Fruit fly (Drosophila melanogaster) whole organism, wandering third instar larva: ENCODE data around the gene CG3434.
A peak's percentile ranks its signal among the peaks of the same experiment; 100 is the strongest.

Experiments
- CG9705 ChIP-seq: fragments of 200-800 bp; sonication (Bioruptor generic); optimal IDR thresholded peaks from 2 replicates; lab custom pipeline; 2018; ENCODE audit warnings: missing biosample characterization, mild to moderate bottlenecking, missing genetic modification characterization
- Dfd ChIP-seq: fragments of >200 bp; optimal IDR thresholded peaks from 2 replicates; lab custom pipeline; 2017; ENCODE audit warnings: missing biosample characterization, missing genetic modification characterization
- Dif ChIP-seq: fragments of 200-275, 200-300 bp; sonication (Bioruptor generic); optimal IDR thresholded peaks from 2 replicates; lab custom pipeline; 2018; ENCODE audit warnings: missing biosample characterization, missing genetic modification characterization; ENCODE audit not compliant: partially characterized antibody
- Mio ChIP-seq: sonication (Bioruptor generic); optimal IDR thresholded peaks from 2 replicates; lab custom pipeline; 2016; ENCODE audit warnings: missing biosample characterization, missing genetic modification characterization
- Myc ChIP-seq: fragments of >200 bp; optimal IDR thresholded peaks from 2 replicates; lab custom pipeline; 2017
- N ChIP-seq: fragments of >200 bp; optimal IDR thresholded peaks from 2 replicates; lab custom pipeline; 2018; ENCODE audit warnings: missing biosample characterization, missing external identifiers, missing genetic modification characterization
- br ChIP-seq: fragments of 200-800 bp; sonication (Bioruptor generic); optimal IDR thresholded peaks from 2 replicates; lab custom pipeline; 2016; ENCODE audit warnings: missing biosample characterization, missing genetic modification characterization
- brk ChIP-seq: fragments of 200-800 bp; sonication (Bioruptor generic); optimal IDR thresholded peaks from 2 replicates; lab custom pipeline; 2016; ENCODE audit warnings: missing biosample characterization, mild to moderate bottlenecking, missing genetic modification characterization
- dl ChIP-seq, 2 experiments: fragments of 175-275, 200-275 bp in 1 of 2; fragments of 200-275 bp in 1 of 2; sonication (Bioruptor generic); optimal IDR thresholded peaks; lab custom pipeline; 2018; ENCODE audit warnings: mild to moderate bottlenecking in 2 of 2, missing biosample characterization in 2 of 2, missing genetic modification characterization in 2 of 2, moderate library complexity in 2 of 2; ENCODE audit not compliant: partially characterized antibody in 2 of 2, insufficient read depth in 1 of 2
- fru ChIP-seq: fragments of 200-800 bp; sonication (Bioruptor generic); optimal IDR thresholded peaks from 3 replicates; lab custom pipeline; 2016; ENCODE audit warnings: missing biosample characterization, mild to moderate bottlenecking, missing genetic modification characterization
- h ChIP-seq: fragments of 200-800 bp; sonication (Bioruptor generic); optimal IDR thresholded peaks from 3 replicates; lab custom pipeline; 2016; ENCODE audit warnings: missing biosample characterization, mild to moderate bottlenecking, missing genetic modification characterization
- sv ChIP-seq: fragments of 200-800 bp; sonication (Bioruptor generic); optimal IDR thresholded peaks from 3 replicates; lab custom pipeline; 2016; ENCODE audit warnings: missing biosample characterization, missing genetic modification characterization

DNA sequence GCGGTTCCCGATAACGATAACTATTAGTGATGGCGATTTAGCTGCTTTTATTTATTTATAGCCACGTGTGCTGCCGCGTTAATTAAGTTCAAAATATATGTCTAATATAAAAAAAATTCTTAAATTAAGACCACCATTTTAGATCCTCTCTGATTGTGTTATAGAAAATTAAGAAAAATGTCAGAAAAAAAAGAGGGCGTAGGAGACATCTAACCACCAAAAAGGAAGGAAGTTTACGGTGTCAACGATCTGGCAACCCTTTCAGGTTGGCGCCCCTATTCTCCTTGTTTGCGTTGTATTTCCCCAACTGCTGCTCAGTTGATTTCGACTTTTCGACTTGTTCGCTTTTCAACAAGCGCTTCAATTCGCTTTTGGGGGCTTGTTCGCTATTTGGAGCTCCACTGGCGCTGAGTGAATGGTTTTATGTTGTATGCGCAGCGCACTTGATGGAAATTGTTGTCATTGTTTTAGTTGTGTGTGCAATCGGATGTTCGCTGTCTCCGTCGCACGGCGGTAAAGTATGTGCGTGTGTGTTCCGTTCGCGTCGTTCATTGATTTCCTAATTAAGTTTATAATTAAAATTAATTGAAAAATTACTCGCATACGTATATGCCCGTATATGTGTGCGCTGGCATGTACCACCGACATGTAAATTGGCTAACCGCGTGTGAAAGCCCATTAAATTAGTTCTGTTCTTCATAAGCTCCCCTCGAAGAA is at the start of gene CG3434, which contains the start of gene CG44838:
- no peak for TF ChIP-seq Dfd (GFP tag; lab: Kevin White, UChicago)
- TF ChIP-seq brk, result peak; percentile 57
- peak; percentile 61 for TF ChIP-seq CG9705 (GFP tag; lab: Kevin White, UChicago)
- peak; percentile 92 for TF ChIP-seq Myc
- TF ChIP-seq N (GFP tag; lab: Kevin White, UChicago), result no peak
- TF ChIP-seq fru, result peak; percentile 77
- TF ChIP-seq sv, result peak; percentile 84
- TF ChIP-seq br (GFP tag; lab: Kevin White, UChicago), result peak; percentile 77
- peak; percentile 89 for TF ChIP-seq h
- TF ChIP-seq Dif (GFP tag; lab: Kevin White, UChicago), result no peak
- TF ChIP-seq dl (GFP tag; optimal IDR thresholded peaks at IDR 0.05; lab: Kevin White, UChicago; ENCODE audit: insufficient read depth in 1 of 2, partially characterized antibody in 2 of 2), result no peak
- no peak for TF ChIP-seq Mio (GFP tag; lab: Kevin White, UChicago)
